Worm (Caenorhabditis elegans): Measurements from ENCODE around the gene Y57G11C.23.

Y57G11C.23 gene

ce11 chrIV:14826151-14826757, 35.3 kb downstream of the Y57G11C.23 start:
- TF ChIP-seq nhr-12 (tag; optimal IDR thresholded peaks at IDR 0.05) (no peak), elt-2 (tag; optimal IDR thresholded peaks at IDR 0.05) (no peak), ceh-28 (tag; optimal IDR thresholded peaks at IDR 0.05) (no peak), lin-39 (tag; optimal IDR thresholded peaks at IDR 0.05) (no peak), nhr-237 (tag; optimal IDR thresholded peaks at IDR 0.05) (no peak), nhr-76 (tag; optimal IDR thresholded peaks at IDR 0.05) (no peak)

ce11 chrIV:14825379-14825778, 36.2 kb downstream of the Y57G11C.23 start, which contains the start of gene rps-18:
TSS of gene rps-18 (plus strand) at chrIV:14825679.
- TF ChIP-seq R02D3.7 (tag; optimal IDR thresholded peaks at IDR 0.05) (no peak), nhr-237 (tag; optimal IDR thresholded peaks at IDR 0.05) (no peak), nhr-77 (tag; optimal IDR thresholded peaks at IDR 0.05) (no peak), nhr-12 (tag; optimal IDR thresholded peaks at IDR 0.05) (no peak), nhr-23 (tag; optimal IDR thresholded peaks at IDR 0.05) (no peak), ceh-82 (tag; optimal IDR thresholded peaks at IDR 0.05) (no peak), elt-3 (tag; optimal IDR thresholded peaks at IDR 0.05) (no peak), egl-27 (tag; optimal IDR thresholded peaks at IDR 0.05) (no peak)

ce11 chrIV:14824878-14825352, 36.7 kb downstream of the Y57G11C.23 start, which contains the start of gene sec-61.A:
TSS of gene sec-61.A (minus strand) at chrIV:14825264.
- TF ChIP-seq snpc-4 (tag; optimal IDR thresholded peaks at IDR 0.05) (peak; percentile 75), jun-1 (tag; optimal IDR thresholded peaks at IDR 0.05) (peak; percentile 69), ceh-82 (tag; optimal IDR thresholded peaks at IDR 0.05) (peak; percentile 53), elt-2 (tag; optimal IDR thresholded peaks at IDR 0.05) (peak; percentile 61), lin-39 (tag; optimal IDR thresholded peaks at IDR 0.05) (peak; percentile 64), ceh-28 (tag; optimal IDR thresholded peaks at IDR 0.05) (peak; percentile 41), elt-1 (tag; optimal IDR thresholded peaks at IDR 0.05) (no peak), ceh-9 (tag; optimal IDR thresholded peaks at IDR 0.05) (no peak), zag-1 (tag; optimal IDR thresholded peaks at IDR 0.05) (peak; percentile 53), pha-4 (tag; optimal IDR thresholded peaks at IDR 0.05) (peak; percentile 49), nfya-1 (tag; optimal IDR thresholded peaks at IDR 0.05; ENCODE audit: insufficient read depth) (peak; percentile 89), nhr-77 (tag; optimal IDR thresholded peaks at IDR 0.05) (no peak), egl-27 (tag; optimal IDR thresholded peaks at IDR 0.05) (no peak), elt-3 (tag; optimal IDR thresholded peaks at IDR 0.05) (peak in 1 of 3 experiments; percentile 64), lsy-12 (tag; optimal IDR thresholded peaks at IDR 0.05) (peak; percentile 79), nhr-43 (tag; optimal IDR thresholded peaks at IDR 0.05; ENCODE audit: poor library complexity, severe bottlenecking) (peak; percentile 40), R02D3.7 (tag; optimal IDR thresholded peaks at IDR 0.05) (peak; percentile 48), skn-1 (tag; optimal IDR thresholded peaks at IDR 0.05) (peak; percentile 65), nhr-25 (tag; optimal IDR thresholded peaks at IDR 0.05) (peak; percentile 65), fkh-10 (GFP tag; optimal IDR thresholded peaks at IDR 0.05) (peak; percentile 32), sea-2 (GFP tag; optimal IDR thresholded peaks at IDR 0.05) (no peak), unc-39 (tag; optimal IDR thresholded peaks at IDR 0.05) (no peak), lin-15B (tag; optimal IDR thresholded peaks at IDR 0.05) (peak; percentile 71), hmg-11 (tag; optimal IDR thresholded peaks at IDR 0.05) (peak; percentile 88), nhr-23 (tag; optimal IDR thresholded peaks at IDR 0.05) (peak; percentile 49), unc-62 (GFP tag; optimal IDR thresholded peaks at IDR 0.05) (no peak), mdl-1 (tag; optimal IDR thresholded peaks at IDR 0.05) (peak; percentile 21), nhr-11 (tag; optimal IDR thresholded peaks at IDR 0.05) (no peak), tbx-2 (tag; optimal IDR thresholded peaks at IDR 0.05) (peak; percentile 41)

ce11 chrIV:14824201-14824600, 37.4 kb downstream of the Y57G11C.23 start:
- TF ChIP-seq ceh-28 (tag; optimal IDR thresholded peaks at IDR 0.05) (no peak), jun-1 (tag; optimal IDR thresholded peaks at IDR 0.05) (no peak)

ce11 chrIV:14822267-14822666, 39.3 kb downstream of the Y57G11C.23 start:
- peak; percentile 3 for TF ChIP-seq ceh-82 (tag; optimal IDR thresholded peaks at IDR 0.05)
- peak; percentile 14 for TF ChIP-seq pqm-1 (tag; optimal IDR thresholded peaks at IDR 0.05)
- TF ChIP-seq nhr-43 (tag; optimal IDR thresholded peaks at IDR 0.05; ENCODE audit: poor library complexity, severe bottlenecking): peak; percentile 50
- peak; percentile 62 for TF ChIP-seq ama-1 (optimal IDR thresholded peaks at IDR 0.05)
- TF ChIP-seq nhr-25 (tag; optimal IDR thresholded peaks at IDR 0.05): no peak
- TF ChIP-seq skn-1 (tag; optimal IDR thresholded peaks at IDR 0.05): peak; percentile 9
- TF ChIP-seq zag-1 (tag; optimal IDR thresholded peaks at IDR 0.05): no peak
- TF ChIP-seq eor-1 (tag; optimal IDR thresholded peaks at IDR 0.05): no peak

Measured in whole organism, L3 larva.